Worm (Caenorhabditis elegans) whole organism, young adult: Measurements from ENCODE around the gene abu-1.

Experiments
- attf-3 ChIP-seq: fragments of 200-800 bp; sonication (Bioruptor generic); conservative IDR thresholded peaks from 2 replicates; pipeline ENCODE4 v1.3.6; 2022; ENCODE audit warnings: missing genetic modification reagents, missing genetic modification characterization, missing compliant biosample characterization
- ccch-3 ChIP-seq: fragments of 200-800 bp; sonication (Bioruptor generic); optimal IDR thresholded peaks from 2 replicates; lab custom pipeline; 2018; ENCODE audit warnings: mild to moderate bottlenecking, missing genetic modification characterization, missing compliant biosample characterization
- him-1 ChIP-seq: sonication (generic microtip); optimal IDR thresholded peaks from 2 replicates; lab custom pipeline; 2016; ENCODE audit warnings: missing genotype, missing genetic modification reagents, missing genetic modification characterization, missing compliant biosample characterization
- nfya-1 ChIP-seq: sonication (generic microtip); optimal IDR thresholded peaks from 2 replicates; lab custom pipeline; 2017; ENCODE audit warnings: antibody characterized with exemption, missing compliant biosample characterization, missing genetic modification characterization, borderline replicate concordance; ENCODE audit not compliant: insufficient read depth
- snpc-4 ChIP-seq, 5 experiments: fragments of 150-350 bp in 1 of 5; sonication (generic microtip) in 4 of 5; optimal IDR thresholded peaks; 2 replicates each; lab custom pipeline; 2014 to 2018; ENCODE audit warnings: missing genetic modification characterization in 5 of 5, missing biosample characterization in 3 of 5, antibody characterized with exemption in 2 of 5, mild to moderate bottlenecking in 2 of 5, missing compliant biosample characterization in 2 of 5, missing genotype in 2 of 5, moderate library complexity in 2 of 5, missing genetic modification reagents in 1 of 5
- sptf-2 ChIP-seq: fragments of 200-800 bp; sonication (Bioruptor generic); optimal IDR thresholded peaks from 2 replicates; lab custom pipeline; 2018; ENCODE audit warnings: mild to moderate bottlenecking, missing genetic modification characterization, missing compliant biosample characterization

DNA sequence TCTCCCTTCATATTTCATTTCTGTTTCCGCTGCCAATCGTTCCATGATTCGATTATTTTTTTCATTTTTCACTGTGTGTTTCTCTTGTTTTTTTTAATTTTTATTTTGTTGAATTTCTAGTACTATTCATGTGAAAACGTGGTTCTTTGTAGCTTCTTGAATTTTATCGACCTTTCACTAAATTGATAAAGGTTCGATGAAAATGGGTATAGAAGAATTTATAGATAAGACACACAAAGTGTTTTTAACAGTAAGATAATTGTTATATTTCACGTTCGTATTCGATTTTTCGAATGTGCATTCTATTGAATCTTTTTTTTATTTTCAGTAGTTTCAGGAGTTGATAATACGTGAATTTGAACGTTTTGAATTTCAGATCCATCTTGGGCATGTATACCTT, 9.7 kb downstream of the abu-1 start, which contains the start of gene ugt-49:
- TF ChIP-seq sptf-2 (GFP tag; lab: Kevin White, UChicago) (no peak), ccch-3 (GFP tag; lab: Kevin White, UChicago) (no peak), attf-3 (GFP tag; lab: Robert Waterston, UW) (no peak), nfya-1 (tag; lab: Kevin White, UChicago) (no peak), him-1 (tag; lab: Kevin White, UChicago) (no peak), snpc-4 (GFP tag; optimal IDR thresholded peaks at IDR 0.05; lab: Kevin White, UChicago) (no peak), snpc-4 (tag; optimal IDR thresholded peaks at IDR 0.05; lab: Kevin White, UChicago) (no peak)
